Worm (Caenorhabditis elegans): Measurements from ENCODE around the gene pink-1.

DNA sequence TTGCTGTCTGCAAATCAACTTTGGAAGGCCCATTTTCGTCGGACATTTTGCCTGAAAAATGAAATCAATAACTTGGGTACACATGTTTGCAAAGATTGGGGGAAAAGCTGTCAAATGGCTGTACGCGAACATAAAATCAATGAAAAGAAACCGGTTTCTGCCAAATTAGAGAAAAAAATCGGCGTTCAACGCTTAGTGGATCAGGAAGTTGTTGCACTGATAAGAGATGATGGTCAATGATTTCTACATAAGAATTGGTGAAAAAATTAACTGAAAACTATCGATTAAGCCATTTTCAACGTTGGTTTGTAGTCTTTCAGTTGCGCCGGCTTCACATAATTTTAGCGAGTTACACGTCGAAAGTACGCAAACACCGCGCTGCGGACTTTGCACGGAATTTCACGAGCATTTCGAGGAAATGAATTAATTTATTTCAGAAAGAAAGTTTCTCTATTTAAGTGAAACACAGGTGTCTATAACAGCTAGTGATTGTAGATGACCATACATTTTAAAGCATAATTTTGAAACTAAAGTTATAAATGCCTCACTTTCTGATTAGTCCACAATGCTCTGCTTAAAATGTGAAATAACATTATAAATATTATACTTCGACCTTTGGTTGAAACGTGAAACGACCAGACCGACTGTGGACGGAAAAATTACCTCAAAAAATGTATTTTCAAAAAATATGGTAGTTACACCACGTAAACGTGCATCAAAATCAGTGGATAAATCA lies 34.2 kb upstream of the pink-1 start, which contains the start of the genes F07F6.4 and F07F6.2:
- TF ChIP-seq syd-9 (tag; optimal IDR thresholded peaks at IDR 0.05) (no peak), sox-2 (GFP tag; IDR thresholded peaks at IDR 0.05) (no peak), sox-4 (tag; optimal IDR thresholded peaks at IDR 0.05) (no peak)
